Fruit fly (Drosophila melanogaster) whole organism, embryonic: ENCODE results near the gene CG18542.

Source experiments
- Abd-B ChIP-seq: fragments of 200-800 bp; sonication (Bioruptor generic); optimal IDR thresholded peaks from 2 replicates; lab custom pipeline; 2018; ENCODE audit warnings: missing biosample characterization, mild to moderate bottlenecking, missing genetic modification characterization, moderate library complexity
- Ada2b ChIP-seq: fragments of 200-800 bp; sonication (Bioruptor generic); IDR thresholded peaks from 2 replicates; pipeline ENCODE4 v1.3.6; 2022; ENCODE audit warnings: missing biosample characterization, missing genetic modification characterization
- Adf1 ChIP-seq: fragments of 200-800 bp; sonication (Bioruptor generic); IDR thresholded peaks from 2 replicates; pipeline ENCODE4 v1.3.6; 2022; ENCODE audit warnings: missing biosample characterization, missing genetic modification characterization
- Asciz ChIP-seq: fragments of 200-800 bp; sonication (Bioruptor generic); optimal IDR thresholded peaks from 2 replicates; lab custom pipeline; 2017; ENCODE audit warnings: missing biosample characterization, mild to moderate bottlenecking, missing genetic modification characterization, missing genetic modification reagents
- CG10209 ChIP-seq: fragments of 200-800 bp; sonication (Bioruptor generic); optimal IDR thresholded peaks from 3 replicates; lab custom pipeline; 2017; ENCODE audit warnings: missing biosample characterization, mild to moderate bottlenecking, missing genetic modification characterization, missing genetic modification reagents
- CG10267 ChIP-seq: fragments of 200-800 bp; sonication (Bioruptor generic); optimal IDR thresholded peaks from 2 replicates; lab custom pipeline; 2018; ENCODE audit warnings: missing biosample characterization, mild to moderate bottlenecking, missing genetic modification characterization, moderate library complexity
- CG11247 ChIP-seq: fragments of 200-800 bp; sonication (Bioruptor generic); IDR thresholded peaks from 2 replicates; pipeline ENCODE4 v1.3.6; 2022; ENCODE audit warnings: missing biosample characterization, missing genetic modification characterization
- CG11560 ChIP-seq: fragments of 200-800 bp; sonication (Bioruptor generic); IDR thresholded peaks from 3 replicates; pipeline ENCODE4 v1.3.6; 2022; ENCODE audit warnings: missing biosample characterization, missing genetic modification characterization
- CG11695 ChIP-seq: fragments of 200-800 bp; sonication (Bioruptor generic); IDR thresholded peaks from 3 replicates; pipeline ENCODE4 v1.3.6; 2022; ENCODE audit warnings: missing biosample characterization, missing genetic modification characterization
- CG12391 ChIP-seq: fragments of 200-800 bp; sonication (Bioruptor generic); optimal IDR thresholded peaks from 3 replicates; lab custom pipeline; 2018; ENCODE audit warnings: missing biosample characterization, mild to moderate bottlenecking, missing genetic modification characterization, moderate library complexity
- CG13894 ChIP-seq: fragments of 200-800 bp; sonication (Bioruptor generic); optimal IDR thresholded peaks from 3 replicates; lab custom pipeline; 2018; ENCODE audit warnings: missing biosample characterization, mild to moderate bottlenecking, missing genetic modification characterization, moderate library complexity
- CG14710 ChIP-seq: fragments of 200-800 bp; sonication (Bioruptor generic); optimal IDR thresholded peaks from 3 replicates; lab custom pipeline; 2019; ENCODE audit warnings: missing biosample characterization, mild to moderate bottlenecking, missing genetic modification characterization, moderate library complexity
- CG14965 ChIP-seq: fragments of 200-800 bp; sonication (Bioruptor generic); optimal IDR thresholded peaks from 2 replicates; lab custom pipeline; 2016; ENCODE audit warnings: missing biosample characterization, missing genetic modification characterization, borderline replicate concordance
- CG1602 ChIP-seq: fragments of 200-800 bp; sonication (Bioruptor generic); optimal IDR thresholded peaks from 3 replicates; lab custom pipeline; 2016; ENCODE audit warnings: missing biosample characterization, missing genetic modification characterization
- CG17612 ChIP-seq: fragments of 200-800 bp; sonication (Bioruptor generic); IDR thresholded peaks from 2 replicates; pipeline ENCODE4 v1.3.6; 2022; ENCODE audit warnings: missing biosample characterization, missing genetic modification characterization
- CG17912 ChIP-seq: fragments of 200-800 bp; sonication (Bioruptor generic); optimal IDR thresholded peaks from 2 replicates; lab custom pipeline; 2018; ENCODE audit warnings: missing biosample characterization, mild to moderate bottlenecking, missing genetic modification characterization
- CG3726 ChIP-seq: fragments of 200-800 bp; sonication (Bioruptor generic); IDR thresholded peaks from 3 replicates; pipeline ENCODE4, ENCODE4 v1.3.6; 2022; ENCODE audit warnings: missing biosample characterization, missing genetic modification characterization
- CG4617 ChIP-seq: fragments of 200-800 bp; sonication (Bioruptor generic); optimal IDR thresholded peaks from 3 replicates; lab custom pipeline; 2016; ENCODE audit warnings: missing biosample characterization, missing genetic modification characterization, borderline replicate concordance
- CG6854 ChIP-seq: fragments of 200-800 bp; sonication (Bioruptor generic); optimal IDR thresholded peaks from 3 replicates; lab custom pipeline; 2017; ENCODE audit warnings: missing biosample characterization, mild to moderate bottlenecking, missing genetic modification characterization
- CG7928 ChIP-seq: fragments of 200-800 bp; sonication (Bioruptor generic); optimal IDR thresholded peaks from 2 replicates; lab custom pipeline; 2017; ENCODE audit warnings: missing biosample characterization, mild to moderate bottlenecking, missing genetic modification characterization
- CG8281 ChIP-seq: fragments of 200-800 bp; sonication (Bioruptor generic); optimal IDR thresholded peaks from 2 replicates; lab custom pipeline; 2018; ENCODE audit warnings: missing biosample characterization, mild to moderate bottlenecking, missing genetic modification characterization, moderate library complexity
- CHES-1-like ChIP-seq: fragments of 200-800 bp; sonication (Bioruptor generic); optimal IDR thresholded peaks from 2 replicates; lab custom pipeline; 2016; ENCODE audit warnings: missing biosample characterization, missing genetic modification characterization
- Dip3 ChIP-seq: fragments of 200-800 bp; sonication (Bioruptor generic); optimal IDR thresholded peaks from 3 replicates; lab custom pipeline; 2016; ENCODE audit warnings: missing biosample characterization, missing genetic modification characterization
- Dll ChIP-seq: fragments of 200-800 bp; sonication (Bioruptor generic); IDR thresholded peaks from 4 replicates; pipeline ENCODE4 v1.3.6; 2022; ENCODE audit warnings: missing biosample characterization, missing genetic modification characterization; ENCODE audit not compliant: partially characterized antibody
- Doc3 ChIP-seq: fragments of 200-800 bp; sonication (Bioruptor generic); IDR thresholded peaks from 3 replicates; pipeline ENCODE4 v1.3.6; 2022; ENCODE audit warnings: missing biosample characterization, missing genetic modification characterization; ENCODE audit not compliant: partially characterized antibody
- HLH54F ChIP-seq: fragments of 200-800 bp; sonication (Bioruptor generic); optimal IDR thresholded peaks from 3 replicates; lab custom pipeline; 2016; ENCODE audit warnings: missing biosample characterization, missing genetic modification characterization
- HmgD ChIP-seq: fragments of 200-800 bp; sonication (Bioruptor generic); optimal IDR thresholded peaks from 3 replicates; lab custom pipeline; 2016; ENCODE audit warnings: missing biosample characterization, missing genetic modification characterization
- HmgZ ChIP-seq: fragments of 200-800 bp; sonication (Bioruptor generic); optimal IDR thresholded peaks from 2 replicates; lab custom pipeline; 2018; ENCODE audit warnings: missing biosample characterization, mild to moderate bottlenecking, missing genetic modification characterization
- Neu2 ChIP-seq: fragments of 200-800 bp; sonication (Bioruptor generic); optimal IDR thresholded peaks from 3 replicates; lab custom pipeline; 2016; ENCODE audit warnings: missing biosample characterization, missing genetic modification characterization, borderline replicate concordance
- Opbp ChIP-seq: fragments of 200-800 bp; sonication (Bioruptor generic); IDR thresholded peaks from 3 replicates; pipeline ENCODE4 v1.3.6; 2022; ENCODE audit warnings: missing biosample characterization, missing genetic modification characterization; ENCODE audit not compliant: partially characterized antibody
- Pdp1 ChIP-seq, 2 experiments: fragments of 200-800 bp; sonication (Bioruptor generic); optimal IDR thresholded peaks; 3 replicates each; lab custom pipeline; 2016; ENCODE audit warnings: missing biosample characterization in 2 of 2, missing genetic modification characterization in 2 of 2, mild to moderate bottlenecking in 1 of 2, moderate library complexity in 1 of 2
- Sry-β ChIP-seq: fragments of 200-800 bp; sonication (Bioruptor generic); optimal IDR thresholded peaks from 2 replicates; lab custom pipeline; 2018; ENCODE audit warnings: missing biosample characterization, mild to moderate bottlenecking, missing genetic modification characterization, moderate library complexity
- ab ChIP-seq: fragments of 200-800 bp; sonication (Bioruptor generic); optimal IDR thresholded peaks from 2 replicates; lab custom pipeline; 2016; ENCODE audit warnings: missing biosample characterization, missing genetic modification characterization
- abd-A ChIP-seq: fragments of 200-800 bp; sonication (Bioruptor generic); optimal IDR thresholded peaks from 3 replicates; lab custom pipeline; 2019; ENCODE audit warnings: missing biosample characterization, mild to moderate bottlenecking, missing genetic modification characterization, moderate library complexity
- ato ChIP-seq: fragments of 200-800 bp; sonication (Bioruptor generic); IDR thresholded peaks from 2 replicates; pipeline ENCODE4 v1.3.6; 2022; ENCODE audit warnings: missing biosample characterization, missing genetic modification characterization; ENCODE audit not compliant: partially characterized antibody
- bigmax ChIP-seq: fragments of 200-800 bp; sonication (Bioruptor generic); optimal IDR thresholded peaks from 2 replicates; lab custom pipeline; 2018; ENCODE audit warnings: missing biosample characterization, mild to moderate bottlenecking, missing genetic modification characterization
- chm ChIP-seq: fragments of 200-800 bp; sonication (Bioruptor generic); IDR thresholded peaks from 2 replicates; pipeline ENCODE4 v1.3.6; 2022; ENCODE audit warnings: missing biosample characterization, missing genetic modification characterization
- gsb ChIP-seq: fragments of 200-800 bp; sonication (Bioruptor generic); IDR thresholded peaks from 2 replicates; pipeline ENCODE4 v1.3.6; 2022; ENCODE audit warnings: missing biosample characterization, missing genetic modification characterization
- hb ChIP-seq: fragments of 200-800 bp; sonication (Bioruptor generic); IDR thresholded peaks from 3 replicates; pipeline ENCODE4 v1.3.6; 2022; ENCODE audit warnings: missing biosample characterization, missing genetic modification characterization; ENCODE audit not compliant: partially characterized antibody
- hbn ChIP-seq: fragments of 200-800 bp; sonication (Bioruptor generic); IDR thresholded peaks from 2 replicates; pipeline ENCODE4 v1.3.6; 2022; ENCODE audit warnings: missing biosample characterization, missing genetic modification characterization; ENCODE audit not compliant: partially characterized antibody
- jumu ChIP-seq: fragments of 200-800 bp; sonication (Bioruptor generic); optimal IDR thresholded peaks from 3 replicates; lab custom pipeline; 2016; ENCODE audit warnings: missing biosample characterization, missing genetic modification characterization
- kni ChIP-seq: fragments of 200-800 bp; sonication (Bioruptor generic); optimal IDR thresholded peaks from 3 replicates; lab custom pipeline; 2017; ENCODE audit warnings: mild to moderate bottlenecking, missing biosample characterization, missing genetic modification reagents, missing genetic modification characterization
- otp ChIP-seq: fragments of 200-800 bp; sonication (Bioruptor generic); IDR thresholded peaks from 3 replicates; pipeline ENCODE4, ENCODE4 v1.3.6; 2022; ENCODE audit warnings: missing biosample characterization, missing genetic modification characterization
- pb ChIP-seq: fragments of 200-800 bp; sonication (Bioruptor generic); optimal IDR thresholded peaks from 3 replicates; lab custom pipeline; 2016; ENCODE audit warnings: missing biosample characterization, missing genetic modification characterization
- pho ChIP-seq: fragments of 200-800 bp; sonication (Bioruptor generic); optimal IDR thresholded peaks from 2 replicates; lab custom pipeline; 2016; ENCODE audit warnings: missing biosample characterization, missing genetic modification characterization
- stwl ChIP-seq: fragments of 200-800 bp; sonication (Bioruptor generic); optimal IDR thresholded peaks from 3 replicates; lab custom pipeline; 2018; ENCODE audit warnings: missing biosample characterization, mild to moderate bottlenecking, missing genetic modification characterization, moderate library complexity
- tap ChIP-seq: fragments of 200-800 bp; optimal IDR thresholded peaks from 3 replicates; lab custom pipeline; 2019; ENCODE audit warnings: missing biosample characterization, mild to moderate bottlenecking, missing genetic modification characterization, moderate library complexity
- tio ChIP-seq: fragments of 200-800 bp; sonication (Bioruptor generic); optimal IDR thresholded peaks from 2 replicates; lab custom pipeline; 2017; ENCODE audit warnings: missing biosample characterization, missing genetic modification characterization, inconsistent platforms
- zen ChIP-seq: fragments of 200-800 bp; sonication (Bioruptor generic); optimal IDR thresholded peaks from 3 replicates; lab custom pipeline; 2018; ENCODE audit warnings: missing biosample characterization, mild to moderate bottlenecking, missing genetic modification characterization, moderate library complexity
- zen2 ChIP-seq: fragments of 200-800 bp; sonication (Bioruptor generic); IDR thresholded peaks from 3 replicates; pipeline ENCODE4 v1.3.6; 2022; ENCODE audit warnings: missing biosample characterization, missing genetic modification characterization; ENCODE audit not compliant: partially characterized antibody

The CG18542 gene

DNA sequence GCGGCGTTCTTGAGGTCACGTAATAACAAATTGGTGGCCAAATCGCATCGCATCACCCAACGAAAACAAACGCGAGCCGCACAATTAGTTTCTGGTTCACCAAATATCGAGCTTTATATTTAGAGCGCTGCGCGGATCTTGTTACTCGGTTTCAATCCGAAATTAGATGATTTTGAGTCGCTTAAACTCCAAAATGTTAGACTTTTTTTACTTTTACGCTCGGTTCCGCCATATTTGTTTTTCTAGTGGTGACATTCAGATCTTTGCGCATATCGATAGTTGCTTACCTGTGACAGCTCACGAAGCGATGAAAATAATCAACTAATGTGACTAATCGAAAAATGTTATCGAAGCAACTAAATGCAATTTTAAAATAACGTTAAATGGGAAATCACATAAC, 48.2 kb upstream of the CG18542 start, which contains the start of gene Scm (continued):
- TF ChIP-seq CG7928 (no peak), Opbp (GFP tag; lab: Robert Waterston, UW) (peak; percentile 93), CG11695 (GFP tag; lab: Robert Waterston, UW) (no peak), CG6854 (GFP tag; lab: Kevin White, UChicago) (no peak), HmgD (GFP tag; lab: Kevin White, UChicago) (peak; percentile 61), gsb (no peak), jumu (GFP tag; lab: Kevin White, UChicago) (no peak), tio (no peak), CHES-1-like (GFP tag; lab: Kevin White, UChicago) (peak; percentile 65), zen2 (peak; percentile 89), CG17612 (GFP tag; lab: Robert Waterston, UW) (no peak), Adf1 (no peak), CG11560 (tag; lab: Robert Waterston, UW) (no peak), hbn (peak; percentile 92), CG3726 (GFP tag; lab: Robert Waterston, UW) (no peak), Pdp1 (GFP tag; optimal IDR thresholded peaks at IDR 0.05; lab: Kevin White, UChicago) (peak in 1 of 2 experiments; percentile 89), CG1602 (GFP tag; lab: Kevin White, UChicago) (no peak), pb (GFP tag; lab: Kevin White, UChicago) (no peak), CG11247 (GFP tag; lab: Robert Waterston, UW) (no peak), Dll (GFP tag; lab: Robert Waterston, UW) (peak; percentile 90), kni (GFP tag; lab: Kevin White, UChicago) (peak; percentile 31), CG17912 (GFP tag; lab: Kevin White, UChicago) (no peak), Dip3 (GFP tag; lab: Kevin White, UChicago) (no peak), tap (tag; lab: Kevin White, UChicago) (no peak), CG10209 (no peak), CG4617 (GFP tag; lab: Kevin White, UChicago) (peak; percentile 74), Ada2b (GFP tag; lab: Robert Waterston, UW) (no peak), CG10267 (tag; lab: Kevin White, UChicago) (peak; percentile 60), otp (no peak), abd-A (no peak), pho (GFP tag; lab: Kevin White, UChicago) (no peak), CG14965 (no peak), ab (GFP tag; lab: Kevin White, UChicago) (no peak), CG13894 (peak; percentile 2), chm (GFP tag; lab: Robert Waterston, UW) (no peak), bigmax (no peak), stwl (tag; lab: Kevin White, UChicago) (peak; percentile 100), CG8281 (no peak), Doc3 (peak; percentile 90), CG14710 (tag; lab: Kevin White, UChicago) (peak; percentile 54), CG12391 (tag; lab: Kevin White, UChicago) (peak; percentile 34), Asciz (GFP tag; lab: Kevin White, UChicago) (no peak), HLH54F (GFP tag; lab: Kevin White, UChicago) (no peak), HmgZ (peak; percentile 70), hb (GFP tag; lab: Robert Waterston, UW) (peak; percentile 82), zen (tag; lab: Kevin White, UChicago) (peak; percentile 56), Sry-β (GFP tag; lab: Kevin White, UChicago) (no peak), ato (GFP tag; lab: Robert Waterston, UW) (peak; percentile 89), Abd-B (no peak), Neu2 (GFP tag; lab: Kevin White, UChicago) (no peak)
